Worm (Caenorhabditis elegans): ENCODE measurements around the gene pan-1.

Gene pan-1

ce11 chrIII:4612334-4612953, 49.9 kb downstream of the pan-1 start, which contains the start of gene sel-2:
sel-2 (minus strand) TSS chrIII:4612384.
- no peak for TF ChIP-seq flh-1 (GFP tag; optimal IDR thresholded peaks at IDR 0.05)
- peak; percentile 39 for TF ChIP-seq sptf-1 (tag; optimal IDR thresholded peaks at IDR 0.05)
- TF ChIP-seq ceh-39 (tag; optimal IDR thresholded peaks at IDR 0.05), result no peak
- no peak for TF ChIP-seq zip-8 (tag; optimal IDR thresholded peaks at IDR 0.05)
- no peak for TF ChIP-seq mep-1 (tag; optimal IDR thresholded peaks at IDR 0.05)
- peak; percentile 62 for TF ChIP-seq nhr-2 (tag; optimal IDR thresholded peaks at IDR 0.05)
- TF ChIP-seq lsy-2 (tag; optimal IDR thresholded peaks at IDR 0.05), result no peak
- peak; percentile 57 for TF ChIP-seq pha-4 (tag; optimal IDR thresholded peaks at IDR 0.05)
- TF ChIP-seq cnd-1 (tag; optimal IDR thresholded peaks at IDR 0.05), result peak; percentile 9
- TF ChIP-seq ceh-43 (GFP tag; optimal IDR thresholded peaks at IDR 0.05), result no peak
- peak; percentile 80 for TF ChIP-seq unc-120 (tag; optimal IDR thresholded peaks at IDR 0.05; ENCODE audit: poor library complexity, severe bottlenecking)
- TF ChIP-seq ces-1 (GFP tag; optimal IDR thresholded peaks at IDR 0.05), result peak; percentile 69
